Fruit fly (Drosophila melanogaster) whole organism, embryonic: ENCODE results near the gene CG8301.

Source experiments
- Bgb ChIP-seq: fragments of 200-800 bp; sonication (Bioruptor generic); IDR thresholded peaks from 2 replicates; pipeline ENCODE4 v1.3.6; 2022; ENCODE audit warnings: missing biosample characterization, missing genetic modification characterization; ENCODE audit not compliant: partially characterized antibody
- Blimp-1 ChIP-seq: fragments of 200-800 bp; sonication (Bioruptor generic); optimal IDR thresholded peaks from 3 replicates; lab custom pipeline; 2018; ENCODE audit warnings: missing biosample characterization, missing genetic modification characterization, mild to moderate bottlenecking, moderate library complexity, missing genetic modification reagents
- CG10267 ChIP-seq: fragments of 200-800 bp; sonication (Bioruptor generic); optimal IDR thresholded peaks from 2 replicates; lab custom pipeline; 2018; ENCODE audit warnings: missing biosample characterization, mild to moderate bottlenecking, missing genetic modification characterization, moderate library complexity
- CG10543 ChIP-seq: fragments of 200-800 bp; sonication (Bioruptor generic); optimal IDR thresholded peaks from 3 replicates; lab custom pipeline; 2017; ENCODE audit warnings: missing biosample characterization, mild to moderate bottlenecking, missing genetic modification characterization, moderate library complexity
- CG11093 ChIP-seq: fragments of 200-800 bp; sonication (Bioruptor generic); IDR thresholded peaks from 3 replicates; pipeline ENCODE4 v1.3.6; 2022; ENCODE audit warnings: missing biosample characterization, missing genetic modification characterization
- CG11695 ChIP-seq: fragments of 200-800 bp; sonication (Bioruptor generic); IDR thresholded peaks from 3 replicates; pipeline ENCODE4 v1.3.6; 2022; ENCODE audit warnings: missing biosample characterization, missing genetic modification characterization
- CG12155 ChIP-seq: fragments of 200-800 bp; sonication (Bioruptor generic); optimal IDR thresholded peaks from 3 replicates; lab custom pipeline; 2016; ENCODE audit warnings: missing biosample characterization, missing genetic modification characterization
- CG12659 ChIP-seq: fragments of 200-800 bp; sonication (Bioruptor generic); optimal IDR thresholded peaks from 3 replicates; lab custom pipeline; 2017; ENCODE audit warnings: mild to moderate bottlenecking, missing biosample characterization, missing genetic modification reagents, missing genetic modification characterization
- CG13123 ChIP-seq: fragments of 200-800 bp; sonication (Bioruptor generic); optimal IDR thresholded peaks from 2 replicates; lab custom pipeline; 2016; ENCODE audit warnings: missing biosample characterization, missing genetic modification characterization
- CG13775 ChIP-seq: fragments of 200-800 bp; sonication (Bioruptor generic); optimal IDR thresholded peaks from 3 replicates; lab custom pipeline; 2017; ENCODE audit warnings: missing biosample characterization, mild to moderate bottlenecking, missing genetic modification characterization
- CG1529 ChIP-seq: fragments of 200-800 bp; sonication (Bioruptor generic); optimal IDR thresholded peaks from 3 replicates; lab custom pipeline; 2018; ENCODE audit warnings: missing biosample characterization, missing genetic modification characterization
- CG15601 ChIP-seq: fragments of 200-800 bp; sonication (Bioruptor generic); optimal IDR thresholded peaks from 3 replicates; lab custom pipeline; 2019; ENCODE audit warnings: missing biosample characterization, mild to moderate bottlenecking, missing genetic modification characterization, moderate library complexity
- CG18476 ChIP-seq: fragments of 200-800 bp; sonication (Bioruptor generic); optimal IDR thresholded peaks from 2 replicates; lab custom pipeline; 2016; ENCODE audit warnings: missing biosample characterization, mild to moderate bottlenecking, missing genetic modification characterization
- CG2116 ChIP-seq: fragments of 200-800 bp; sonication (Bioruptor generic); optimal IDR thresholded peaks from 3 replicates; lab custom pipeline; 2018; ENCODE audit warnings: missing biosample characterization, mild to moderate bottlenecking, missing genetic modification characterization
- CG2712 ChIP-seq: fragments of 200-800 bp; optimal IDR thresholded peaks from 3 replicates; lab custom pipeline; 2019; ENCODE audit warnings: missing biosample characterization, mild to moderate bottlenecking, missing genetic modification characterization, moderate library complexity
- CG30020 ChIP-seq: fragments of 200-800 bp; optimal IDR thresholded peaks from 2 replicates; lab custom pipeline; 2019; ENCODE audit warnings: missing biosample characterization, mild to moderate bottlenecking, missing genetic modification characterization, moderate library complexity
- CG34376 ChIP-seq: fragments of 200-800 bp; sonication (Bioruptor generic); optimal IDR thresholded peaks from 2 replicates; lab custom pipeline; 2018; ENCODE audit warnings: missing biosample characterization, mild to moderate bottlenecking, missing genetic modification characterization
- CG6791 ChIP-seq: fragments of 200-800 bp; sonication (Bioruptor generic); IDR thresholded peaks from 3 replicates; pipeline ENCODE4 v1.3.6; 2022; ENCODE audit warnings: missing biosample characterization, missing genetic modification characterization; ENCODE audit not compliant: partially characterized antibody
- CG7963 ChIP-seq: fragments of 200-800 bp; sonication (Bioruptor generic); IDR thresholded peaks from 3 replicates; pipeline ENCODE4 v1.3.6; 2022; ENCODE audit warnings: missing biosample characterization, missing genetic modification characterization; ENCODE audit not compliant: partially characterized antibody
- CG9437 ChIP-seq: fragments of 200-800 bp; sonication (Bioruptor generic); optimal IDR thresholded peaks from 2 replicates; lab custom pipeline; 2018; ENCODE audit warnings: missing biosample characterization, mild to moderate bottlenecking, missing genetic modification characterization
- CG9797 ChIP-seq: fragments of 200-800 bp; sonication (Bioruptor generic); optimal IDR thresholded peaks from 3 replicates; lab custom pipeline; 2018; ENCODE audit warnings: missing biosample characterization, mild to moderate bottlenecking, missing genetic modification characterization
- Camta ChIP-seq: fragments of 200-800 bp; sonication (Bioruptor generic); optimal IDR thresholded peaks from 2 replicates; lab custom pipeline; 2016; ENCODE audit warnings: missing biosample characterization, missing genetic modification characterization
- D ChIP-seq, 2 experiments: fragments of 200-800 bp in 1 of 2; fragments of >200 bp in 1 of 2; sonication (Bioruptor generic) in 1 of 2; optimal IDR thresholded peaks; 2 replicates in 1 of 2; 3 replicates in 1 of 2; lab custom pipeline; 2017; ENCODE audit warnings: mild to moderate bottlenecking in 1 of 2, missing biosample characterization in 1 of 2, missing genetic modification characterization in 1 of 2, missing genetic modification reagents in 1 of 2
- Dfd ChIP-seq, 2 experiments: fragments of >200 bp; optimal IDR thresholded peaks; 2 replicates each; lab custom pipeline; 2017; ENCODE audit warnings: missing biosample characterization in 2 of 2, missing genetic modification characterization in 2 of 2
- Dll ChIP-seq: fragments of 200-800 bp; sonication (Bioruptor generic); IDR thresholded peaks from 4 replicates; pipeline ENCODE4 v1.3.6; 2022; ENCODE audit warnings: missing biosample characterization, missing genetic modification characterization; ENCODE audit not compliant: partially characterized antibody
- Elba2 ChIP-seq: fragments of 200-800 bp; sonication (Bioruptor generic); optimal IDR thresholded peaks from 3 replicates; lab custom pipeline; 2016; ENCODE audit warnings: missing biosample characterization, missing genetic modification characterization
- Fer2 ChIP-seq: fragments of 200-800 bp; sonication (Bioruptor generic); optimal IDR thresholded peaks from 2 replicates; lab custom pipeline; 2018; ENCODE audit warnings: missing biosample characterization, mild to moderate bottlenecking, missing genetic modification characterization, moderate library complexity
- Hr78 ChIP-seq, 2 experiments: fragments of 200-800 bp in 1 of 2; fragments of >200 bp in 1 of 2; sonication (Bioruptor generic) in 1 of 2; optimal IDR thresholded peaks; 2 replicates each; lab custom pipeline; 2017 to 2019; ENCODE audit warnings: missing biosample characterization in 2 of 2, missing genetic modification characterization in 2 of 2, mild to moderate bottlenecking in 1 of 2, moderate library complexity in 1 of 2
- Neu2 ChIP-seq: fragments of 200-800 bp; sonication (Bioruptor generic); optimal IDR thresholded peaks from 3 replicates; lab custom pipeline; 2016; ENCODE audit warnings: missing biosample characterization, missing genetic modification characterization, borderline replicate concordance
- Nf-YC ChIP-seq: fragments of 200-800 bp; optimal IDR thresholded peaks from 3 replicates; lab custom pipeline; 2019; ENCODE audit warnings: missing biosample characterization, mild to moderate bottlenecking, missing genetic modification characterization, moderate library complexity
- TFAM ChIP-seq: fragments of 200-800 bp; sonication (Bioruptor generic); optimal IDR thresholded peaks from 2 replicates; lab custom pipeline; 2017; ENCODE audit warnings: missing biosample characterization, missing genetic modification characterization, inconsistent platforms
- YL-1 ChIP-seq: fragments of 200-800 bp; sonication (Bioruptor generic); optimal IDR thresholded peaks from 3 replicates; lab custom pipeline; 2017; ENCODE audit warnings: missing biosample characterization, mild to moderate bottlenecking, missing genetic modification characterization
- abd-A ChIP-seq: fragments of 200-800 bp; sonication (Bioruptor generic); optimal IDR thresholded peaks from 3 replicates; lab custom pipeline; 2019; ENCODE audit warnings: missing biosample characterization, mild to moderate bottlenecking, missing genetic modification characterization, moderate library complexity
- ase ChIP-seq: fragments of 200-800 bp; sonication (Bioruptor generic); IDR thresholded peaks from 3 replicates; pipeline ENCODE4 v1.3.6; 2022; ENCODE audit warnings: missing biosample characterization, missing genetic modification characterization
- bab2 ChIP-seq: fragments of 200-800 bp; sonication (Bioruptor generic); optimal IDR thresholded peaks from 2 replicates; lab custom pipeline; 2016; ENCODE audit warnings: missing biosample characterization, missing genetic modification characterization
- ems ChIP-seq: fragments of 200-800 bp; sonication (Bioruptor generic); optimal IDR thresholded peaks from 3 replicates; lab custom pipeline; 2016; ENCODE audit warnings: missing biosample characterization, missing genetic modification characterization
- ftz-f1 ChIP-seq: fragments of 200-800 bp; sonication (Bioruptor generic); optimal IDR thresholded peaks from 2 replicates; lab custom pipeline; 2016; ENCODE audit warnings: missing biosample characterization, missing genetic modification characterization
- gem ChIP-seq: fragments of 200-800 bp; sonication (Bioruptor generic); optimal IDR thresholded peaks from 2 replicates; lab custom pipeline; 2019; ENCODE audit warnings: missing biosample characterization, mild to moderate bottlenecking, missing genetic modification characterization, moderate library complexity
- her ChIP-seq: fragments of 200-800 bp; sonication (Bioruptor generic); optimal IDR thresholded peaks from 2 replicates; lab custom pipeline; 2016; ENCODE audit warnings: missing biosample characterization, missing genetic modification characterization
- kay ChIP-seq: fragments of 200-800 bp; sonication (Bioruptor generic); optimal IDR thresholded peaks from 2 replicates; lab custom pipeline; 2016; ENCODE audit warnings: missing biosample characterization, missing genetic modification characterization
- nmo ChIP-seq: fragments of 200-800 bp; sonication (Bioruptor generic); optimal IDR thresholded peaks from 2 replicates; lab custom pipeline; 2018; ENCODE audit warnings: missing biosample characterization, mild to moderate bottlenecking, missing genetic modification characterization, moderate library complexity
- phol ChIP-seq: fragments of 200-800 bp; sonication (Bioruptor generic); optimal IDR thresholded peaks from 3 replicates; lab custom pipeline; 2018; ENCODE audit warnings: missing biosample characterization, mild to moderate bottlenecking, missing genetic modification characterization, moderate library complexity
- pzg ChIP-seq: fragments of 200-800 bp; sonication (Bioruptor generic); optimal IDR thresholded peaks from 3 replicates; lab custom pipeline; 2018; ENCODE audit warnings: missing biosample characterization, mild to moderate bottlenecking, missing genetic modification characterization, moderate library complexity
- sqz ChIP-seq: fragments of 200-800 bp; sonication (Bioruptor generic); optimal IDR thresholded peaks from 3 replicates; lab custom pipeline; 2018; ENCODE audit warnings: missing biosample characterization, mild to moderate bottlenecking, missing genetic modification characterization
- stwl ChIP-seq: fragments of 200-800 bp; sonication (Bioruptor generic); optimal IDR thresholded peaks from 3 replicates; lab custom pipeline; 2018; ENCODE audit warnings: missing biosample characterization, mild to moderate bottlenecking, missing genetic modification characterization, moderate library complexity
- vnd ChIP-seq: fragments of 200-800 bp; sonication (Bioruptor generic); IDR thresholded peaks from 3 replicates; pipeline ENCODE4 v1.3.6; 2022; ENCODE audit warnings: missing biosample characterization, missing genetic modification characterization; ENCODE audit not compliant: partially characterized antibody
- z ChIP-seq: fragments of 200-800 bp; sonication (Bioruptor generic); IDR thresholded peaks from 3 replicates; pipeline ENCODE4 v1.3.6; 2022; ENCODE audit warnings: missing biosample characterization, missing genetic modification characterization

Gene CG8301

DNA sequence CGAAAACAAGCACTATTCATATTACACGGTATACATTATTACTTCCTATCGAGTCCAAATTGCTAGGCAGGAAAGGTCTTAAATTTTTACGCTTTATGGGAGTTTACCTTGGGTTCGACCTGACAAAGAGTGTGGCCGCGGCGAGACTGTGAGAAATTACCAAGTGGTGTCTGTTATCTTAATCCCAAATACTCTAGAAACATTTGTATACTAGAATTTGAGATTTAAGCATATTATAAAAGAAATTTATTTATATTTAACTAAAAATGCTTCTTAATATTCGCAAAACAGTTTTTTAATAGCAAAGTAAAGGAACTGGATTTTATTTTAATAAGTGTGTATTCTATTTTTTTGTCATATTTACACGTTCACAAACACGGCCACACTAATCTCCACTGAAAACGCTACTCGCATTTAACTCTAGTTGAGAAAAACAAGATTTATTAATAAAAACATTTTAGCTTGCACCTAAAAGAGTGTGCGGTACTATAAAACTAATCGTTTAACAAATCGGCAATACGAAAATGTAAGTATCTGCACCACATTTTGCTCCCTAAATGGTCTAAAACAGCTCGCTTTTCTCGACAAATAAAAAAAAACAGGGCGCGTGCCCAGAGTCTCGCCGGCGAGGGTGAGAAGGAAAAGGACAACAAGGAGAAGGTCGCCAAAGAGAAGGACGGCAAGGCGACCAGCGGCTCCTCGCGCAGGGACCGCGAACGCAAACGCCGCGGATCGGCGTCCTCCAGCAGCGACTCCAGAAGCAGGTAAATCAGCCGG is 29.3 kb upstream of the CG8301 start, which contains the start of the genes mura and RnpS1 (continued):
- TF ChIP-seq gem (tag; lab: Kevin White, UChicago) (peak; percentile 25), CG18476 (no peak), Fer2 (no peak), CG10267 (tag; lab: Kevin White, UChicago) (peak; percentile 59), nmo (GFP tag; lab: Kevin White, UChicago) (peak; percentile 38), CG9437 (GFP tag; lab: Kevin White, UChicago) (no peak), CG9797 (GFP tag; lab: Kevin White, UChicago) (peak; percentile 89), YL-1 (GFP tag; lab: Kevin White, UChicago) (peak; percentile 30), ase (GFP tag; lab: Robert Waterston, UW) (no peak), CG7963 (GFP tag; lab: Robert Waterston, UW) (no peak), Neu2 (no peak), CG30020 (tag; lab: Kevin White, UChicago) (peak; percentile 36), her (peak; percentile 24), ems (GFP tag; lab: Kevin White, UChicago) (no peak), bab2 (GFP tag; lab: Kevin White, UChicago) (no peak), phol (peak; percentile 12), CG11695 (GFP tag; lab: Robert Waterston, UW) (no peak), CG13775 (no peak), Elba2 (GFP tag; lab: Kevin White, UChicago) (no peak), CG12659 (GFP tag; lab: Kevin White, UChicago) (peak; percentile 43), stwl (tag; lab: Kevin White, UChicago) (peak; percentile 8), CG1529 (GFP tag; lab: Kevin White, UChicago) (no peak), kay (GFP tag; lab: Kevin White, UChicago) (no peak), CG6791 (GFP tag; lab: Robert Waterston, UW) (no peak), CG12155 (GFP tag; lab: Kevin White, UChicago) (no peak), TFAM (GFP tag; lab: Kevin White, UChicago) (no peak), Blimp-1 (GFP tag; lab: Kevin White, UChicago) (no peak), vnd (GFP tag; lab: Robert Waterston, UW) (no peak), CG2712 (tag; lab: Kevin White, UChicago) (peak; percentile 38), CG15601 (tag; lab: Kevin White, UChicago) (peak; percentile 43), CG13123 (GFP tag; lab: Kevin White, UChicago) (no peak), sqz (GFP tag; lab: Kevin White, UChicago) (peak; percentile 59), Dfd (GFP tag; optimal IDR thresholded peaks at IDR 0.05; lab: Kevin White, UChicago) (no peak), Nf-YC (tag; lab: Kevin White, UChicago) (peak; percentile 14), CG34376 (GFP tag; lab: Kevin White, UChicago) (peak; percentile 42), abd-A (tag; lab: Kevin White, UChicago) (no peak), z (GFP tag; lab: Robert Waterston, UW) (no peak), Dll (GFP tag; lab: Robert Waterston, UW) (no peak), Bgb (GFP tag; lab: Robert Waterston, UW) (no peak), CG10543 (GFP tag; lab: Kevin White, UChicago) (peak; percentile 55), Camta (GFP tag; lab: Kevin White, UChicago) (no peak), Hr78 (GFP tag; optimal IDR thresholded peaks at IDR 0.05; lab: Kevin White, UChicago) (peak in 1 of 2 experiments; percentile 95), CG11093 (no peak), D (optimal IDR thresholded peaks at IDR 0.05; lab: Kevin White, UChicago) (no peak), D (GFP tag; optimal IDR thresholded peaks at IDR 0.05; lab: Kevin White, UChicago) (no peak), ftz-f1 (peak; percentile 90), pzg (GFP tag; lab: Kevin White, UChicago) (peak; percentile 56), CG2116 (GFP tag; lab: Kevin White, UChicago) (peak; percentile 25)
